Worm (Caenorhabditis elegans) whole organism, late embryonic: ENCODE data around the gene degl-1.
A peak's percentile ranks its signal among the peaks of the same experiment; 100 is the strongest.

Source experiments
- C38D4.7 ChIP-seq: fragments of 200-800 bp; sonication (Bioruptor generic); optimal IDR thresholded peaks from 2 replicates; lab custom pipeline; 2018; ENCODE audit warnings: mild to moderate bottlenecking, missing genetic modification characterization, moderate library complexity, missing compliant biosample characterization
- F13H6.1 ChIP-seq: sonication (generic microtip); optimal IDR thresholded peaks from 2 replicates; lab custom pipeline; 2016; ENCODE audit warnings: missing genetic modification characterization, missing compliant biosample characterization
- K02D7.2 ChIP-seq: sonication (generic microtip); optimal IDR thresholded peaks from 2 replicates; lab custom pipeline; 2017; ENCODE audit warnings: mild to moderate bottlenecking, missing genetic modification characterization, missing compliant biosample characterization
- Y22D7AL.16 ChIP-seq: sonication (generic microtip); optimal IDR thresholded peaks from 2 replicates; lab custom pipeline; 2016; ENCODE audit warnings: missing genetic modification characterization, missing compliant biosample characterization
- ahr-1 ChIP-seq: sonication (generic microtip); optimal IDR thresholded peaks from 2 replicates; lab custom pipeline; 2016; ENCODE audit warnings: missing genetic modification characterization, missing compliant biosample characterization
- ama-1 ChIP-seq: fragments of 150-350 bp; optimal IDR thresholded peaks from 2 replicates; lab custom pipeline; 2014
- ceh-18 ChIP-seq: sonication (generic microtip); optimal IDR thresholded peaks from 2 replicates; lab custom pipeline; 2016; ENCODE audit warnings: missing genetic modification characterization, missing compliant biosample characterization
- ceh-19 ChIP-seq: fragments of 200-800 bp; sonication (Bioruptor generic); optimal IDR thresholded peaks from 2 replicates; lab custom pipeline; 2018; ENCODE audit warnings: mild to moderate bottlenecking, missing genetic modification characterization, missing compliant biosample characterization
- ceh-24 ChIP-seq: sonication (generic microtip); optimal IDR thresholded peaks from 2 replicates; lab custom pipeline; 2016; ENCODE audit warnings: mild to moderate bottlenecking, missing genetic modification characterization, missing compliant biosample characterization
- ceh-34 ChIP-seq: sonication (generic microtip); optimal IDR thresholded peaks from 2 replicates; lab custom pipeline; 2016; ENCODE audit warnings: mild to moderate bottlenecking, missing genetic modification characterization, missing compliant biosample characterization
- ceh-45 ChIP-seq: fragments of 200-800 bp; sonication (Bioruptor generic); IDR thresholded peaks from 2 replicates; pipeline ENCODE4 v1.3.6; 2022; ENCODE audit warnings: missing genetic modification reagents, missing genetic modification characterization, missing compliant biosample characterization
- ceh-6 ChIP-seq: fragments of 200-800 bp; sonication (Bioruptor generic); optimal IDR thresholded peaks from 2 replicates; lab custom pipeline; 2018; ENCODE audit warnings: mild to moderate bottlenecking, missing genetic modification characterization, missing compliant biosample characterization
- dmd-4 ChIP-seq: sonication (generic microtip); optimal IDR thresholded peaks from 2 replicates; lab custom pipeline; 2016; ENCODE audit warnings: borderline replicate concordance, missing genetic modification characterization, missing compliant biosample characterization
- eyg-1 ChIP-seq: sonication (generic microtip); optimal IDR thresholded peaks from 2 replicates; lab custom pipeline; 2016; ENCODE audit warnings: missing genotype, missing genetic modification characterization, missing compliant biosample characterization
- fax-1 ChIP-seq: sonication (generic microtip); optimal IDR thresholded peaks from 2 replicates; lab custom pipeline; 2016; ENCODE audit warnings: missing genotype, missing genetic modification characterization, missing compliant biosample characterization
- fkh-10 ChIP-seq: fragments of 150-350 bp; optimal IDR thresholded peaks from 2 replicates; lab custom pipeline; 2014; ENCODE audit warnings: missing biosample characterization, missing genetic modification reagents, missing genetic modification characterization
- fkh-6 ChIP-seq: sonication (generic microtip); optimal IDR thresholded peaks from 2 replicates; lab custom pipeline; 2016; ENCODE audit warnings: missing genetic modification characterization, missing compliant biosample characterization
- hlh-6 ChIP-seq: sonication (generic microtip); optimal IDR thresholded peaks from 2 replicates; lab custom pipeline; 2016; ENCODE audit warnings: missing genotype, missing genetic modification characterization, missing compliant biosample characterization
- madf-2 ChIP-seq: sonication (generic microtip); optimal IDR thresholded peaks from 2 replicates; lab custom pipeline; 2017; ENCODE audit warnings: missing genetic modification characterization, missing compliant biosample characterization
- nfya-1 ChIP-seq: sonication (generic microtip); optimal IDR thresholded peaks from 2 replicates; lab custom pipeline; 2017; ENCODE audit warnings: missing genetic modification characterization, mild to moderate bottlenecking, missing compliant biosample characterization, antibody characterized with exemption, moderate library complexity
- nhr-11 ChIP-seq: fragments of 150-350 bp; optimal IDR thresholded peaks from 2 replicates; lab custom pipeline; 2014; ENCODE audit warnings: missing biosample characterization, missing genetic modification characterization
- nhr-232 ChIP-seq: sonication (generic microtip); optimal IDR thresholded peaks from 2 replicates; lab custom pipeline; 2016; ENCODE audit warnings: missing genetic modification characterization, missing compliant biosample characterization
- pqm-1 ChIP-seq: sonication (generic microtip); optimal IDR thresholded peaks from 2 replicates; lab custom pipeline; 2016; ENCODE audit warnings: missing genetic modification characterization, missing compliant biosample characterization
- pros-1 ChIP-seq: fragments of 150-350 bp; optimal IDR thresholded peaks from 2 replicates; lab custom pipeline; 2014; ENCODE audit warnings: missing biosample characterization, missing genetic modification reagents, missing genetic modification characterization
- ref-2 ChIP-seq: sonication (generic microtip); optimal IDR thresholded peaks from 2 replicates; lab custom pipeline; 2016; ENCODE audit warnings: missing genetic modification characterization, missing compliant biosample characterization
- rnt-1 ChIP-seq: sonication (generic microtip); optimal IDR thresholded peaks from 2 replicates; lab custom pipeline; 2016; ENCODE audit warnings: missing genetic modification characterization, missing compliant biosample characterization
- sdc-2 ChIP-seq: sonication (generic microtip); optimal IDR thresholded peaks from 2 replicates; lab custom pipeline; 2016; ENCODE audit warnings: missing genotype, missing genetic modification characterization, missing compliant biosample characterization
- sox-4 ChIP-seq: sonication (generic microtip); optimal IDR thresholded peaks from 2 replicates; lab custom pipeline; 2017; ENCODE audit warnings: mild to moderate bottlenecking, missing genetic modification characterization, inconsistent platforms, missing compliant biosample characterization
- tbx-2 ChIP-seq: sonication (generic microtip); optimal IDR thresholded peaks from 2 replicates; lab custom pipeline; 2016; ENCODE audit warnings: missing genetic modification characterization, missing compliant biosample characterization
- ttx-3 ChIP-seq: sonication (generic microtip); optimal IDR thresholded peaks from 2 replicates; lab custom pipeline; 2016; ENCODE audit warnings: missing genetic modification reagents, missing genetic modification characterization, missing compliant biosample characterization
- unc-55 ChIP-seq: sonication (generic microtip); optimal IDR thresholded peaks from 2 replicates; lab custom pipeline; 2017; ENCODE audit warnings: missing biosample characterization, missing genetic modification reagents, missing genetic modification characterization
- unc-86 ChIP-seq: sonication (generic microtip); optimal IDR thresholded peaks from 2 replicates; lab custom pipeline; 2016; ENCODE audit warnings: missing genetic modification characterization, missing compliant biosample characterization
- ztf-16 ChIP-seq: sonication (generic microtip); optimal IDR thresholded peaks from 2 replicates; lab custom pipeline; 2017; ENCODE audit warnings: missing genetic modification characterization, missing compliant biosample characterization

degl-1 gene

DNA sequence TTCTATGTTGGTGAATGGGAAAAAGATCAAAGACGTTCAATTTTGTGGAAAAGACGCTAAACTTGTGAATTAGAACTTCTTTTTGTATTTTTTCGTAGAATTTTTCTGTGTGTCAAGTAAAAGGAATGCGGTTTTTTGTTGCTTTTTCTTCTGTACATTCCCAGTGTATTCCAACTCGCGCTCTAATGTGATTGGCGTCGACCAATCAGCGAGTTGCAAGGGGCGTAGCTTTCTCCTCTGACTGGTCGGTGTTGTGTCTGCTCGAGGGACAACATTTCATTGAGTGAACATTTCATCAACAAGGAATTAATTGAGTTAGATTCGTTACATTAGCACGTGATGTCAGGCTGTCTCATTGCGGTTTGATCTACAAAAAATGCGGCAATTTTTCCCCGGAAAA lies 29.7 kb upstream of the degl-1 start:
- TF ChIP-seq nhr-11 (tag; lab: Kevin White, UChicago), result no peak
- no peak for TF ChIP-seq ceh-34 (tag; lab: Kevin White, UChicago)
- TF ChIP-seq C38D4.7 (GFP tag; lab: Kevin White, UChicago), result no peak
- peak; percentile 68 for TF ChIP-seq nfya-1 (tag; lab: Kevin White, UChicago)

DNA sequence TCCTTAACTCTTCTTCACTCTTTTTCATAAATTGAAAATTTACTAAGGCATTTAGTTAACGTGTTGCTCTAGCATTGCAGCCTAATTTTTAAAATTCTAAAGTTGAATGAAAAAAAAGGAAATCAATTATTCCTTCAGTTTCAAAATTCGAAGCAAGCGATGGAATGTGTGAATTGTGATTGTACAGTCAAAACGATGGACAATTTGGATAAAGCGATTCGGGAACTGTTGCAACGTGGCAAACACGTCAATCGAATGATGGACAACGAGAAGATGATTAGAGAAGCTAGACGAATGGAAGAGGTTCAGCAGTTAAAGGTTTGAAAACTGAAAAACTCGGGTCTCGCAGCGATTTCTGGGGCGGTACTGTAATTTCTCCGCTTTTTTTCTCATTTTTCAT lies 28.0 kb upstream of the degl-1 start, which contains the start of gene Y57G11C.14:
TSS of gene Y57G11C.14 (plus strand) at position 126 of the 400 bp plus-strand sequence.
- TF ChIP-seq ceh-6 (no peak), ceh-18 (tag; lab: Kevin White, UChicago) (no peak), pros-1 (no peak), K02D7.2 (tag; lab: Kevin White, UChicago) (no peak), ceh-19 (GFP tag; lab: Kevin White, UChicago) (no peak), nfya-1 (tag; lab: Kevin White, UChicago) (no peak), fax-1 (tag; lab: Kevin White, UChicago) (no peak), rnt-1 (tag; lab: Kevin White, UChicago) (no peak), fkh-10 (GFP tag; lab: Kevin White, UChicago) (no peak), unc-86 (tag; lab: Kevin White, UChicago) (no peak), eyg-1 (tag; lab: Kevin White, UChicago) (no peak), fkh-6 (no peak), ceh-24 (no peak), sox-4 (tag; lab: Kevin White, UChicago) (no peak), ama-1 (no peak), Y22D7AL.16 (tag; lab: Kevin White, UChicago) (no peak), ttx-3 (tag; lab: Kevin White, UChicago) (no peak), madf-2 (tag; lab: Kevin White, UChicago) (no peak), ztf-16 (tag; lab: Kevin White, UChicago) (no peak), ahr-1 (tag; lab: Kevin White, UChicago) (no peak)

- no peak for TF ChIP-seq tbx-2
- TF ChIP-seq madf-2 (tag; lab: Kevin White, UChicago), result no peak
- TF ChIP-seq ref-2 (tag; lab: Kevin White, UChicago), result no peak
- no peak for TF ChIP-seq dmd-4 (tag; lab: Kevin White, UChicago)
- TF ChIP-seq nhr-232 (tag; lab: Kevin White, UChicago), result no peak
Observed at ce11 chrIV:14797849-14798248, 26.6 kb upstream of the degl-1 start, which contains the start of gene arl-8. Gene arl-8 (plus strand): TSS chrIV:14798149.

- TF ChIP-seq nfya-1 (tag; lab: Kevin White, UChicago) (peak; percentile 16), pqm-1 (tag; lab: Kevin White, UChicago) (no peak)
Observed at ce11 chrIV:14797354-14797753, 26.1 kb upstream of the degl-1 start, which contains the start of the genes Y57G11C.1147 and nuo-3. Gene Y57G11C.1147 (minus strand): TSS chrIV:14797514. Gene nuo-3 (minus strand): TSS chrIV:14797544.

ce11 chrIV:14795918-14796488 lies 24.8 kb upstream of the degl-1 start, which contains the start of gene coq-3:
Gene coq-3 (minus strand): TSS chrIV:14796324.
- TF ChIP-seq ceh-45 (GFP tag; lab: Robert Waterston, UW) (no peak), unc-55 (no peak), hlh-6 (tag; lab: Kevin White, UChicago) (no peak), dmd-4 (tag; lab: Kevin White, UChicago) (no peak), ceh-19 (GFP tag; lab: Kevin White, UChicago) (no peak), C38D4.7 (GFP tag; lab: Kevin White, UChicago) (no peak), ama-1 (no peak), sdc-2 (tag; lab: Kevin White, UChicago) (no peak), F13H6.1 (tag; lab: Kevin White, UChicago) (no peak), pqm-1 (tag; lab: Kevin White, UChicago) (no peak)
